Worm (Caenorhabditis elegans) whole organism, mixed stage, embryonic: Measurements from ENCODE around the gene ZK370.6.

Experiments used
- M03D4.4 ChIP-seq: sonication (generic microtip); optimal IDR thresholded peaks from 2 replicates; lab custom pipeline; 2017; ENCODE audit warnings: mild to moderate bottlenecking, missing genetic modification characterization, missing compliant biosample characterization
- bed-3 ChIP-seq: fragments of 200-800 bp; sonication (Bioruptor generic); optimal IDR thresholded peaks from 3 replicates; lab custom pipeline; 2018; ENCODE audit warnings: mild to moderate bottlenecking, missing genetic modification characterization, moderate library complexity, missing compliant biosample characterization
- ceh-39 ChIP-seq: fragments of 150-350 bp; optimal IDR thresholded peaks from 2 replicates; lab custom pipeline; 2014; ENCODE audit warnings: missing biosample characterization, missing genetic modification characterization
- ceh-43 ChIP-seq: fragments of 200-800 bp; sonication (Bioruptor generic); optimal IDR thresholded peaks from 2 replicates; lab custom pipeline; 2018; ENCODE audit warnings: mild to moderate bottlenecking, missing genetic modification characterization, moderate library complexity, missing compliant biosample characterization
- ceh-83 ChIP-seq: fragments of 200-800 bp; sonication (Bioruptor generic); optimal IDR thresholded peaks from 2 replicates; lab custom pipeline; 2018; ENCODE audit warnings: mild to moderate bottlenecking, missing genetic modification characterization, missing compliant biosample characterization
- ces-1 ChIP-seq: fragments of 150-350 bp; optimal IDR thresholded peaks from 2 replicates; lab custom pipeline; 2014; ENCODE audit warnings: missing biosample characterization, missing genetic modification reagents, missing genetic modification characterization
- cnd-1 ChIP-seq: fragments of 200-800 bp; sonication (Bioruptor generic); optimal IDR thresholded peaks from 2 replicates; lab custom pipeline; 2018; ENCODE audit warnings: mild to moderate bottlenecking, missing genetic modification characterization, missing compliant biosample characterization
- drap-1 ChIP-seq: fragments of 200-800 bp; sonication (Bioruptor generic); optimal IDR thresholded peaks from 3 replicates; lab custom pipeline; 2018; ENCODE audit warnings: mild to moderate bottlenecking, missing genetic modification characterization, missing compliant biosample characterization
- elt-1 ChIP-seq: sonication (generic microtip); optimal IDR thresholded peaks from 2 replicates; lab custom pipeline; 2017; ENCODE audit warnings: missing genetic modification characterization, mild to moderate bottlenecking, missing compliant biosample characterization, antibody characterized with exemption, moderate library complexity, borderline replicate concordance; ENCODE audit not compliant: insufficient read depth
- flh-1 ChIP-seq: fragments of 200-800 bp; sonication (Bioruptor generic); optimal IDR thresholded peaks from 2 replicates; lab custom pipeline; 2018; ENCODE audit warnings: mild to moderate bottlenecking, missing genetic modification characterization, moderate library complexity, missing compliant biosample characterization
- hlh-1 ChIP-seq: fragments of 150-350 bp; optimal IDR thresholded peaks from 2 replicates; lab custom pipeline; 2014; ENCODE audit warnings: missing biosample characterization, missing genetic modification reagents, missing genetic modification characterization
- lin-13 ChIP-seq: fragments of 150-350 bp; optimal IDR thresholded peaks from 2 replicates; lab custom pipeline; 2014; ENCODE audit warnings: missing biosample characterization, missing genetic modification characterization
- lsy-2 ChIP-seq: fragments of 150-350 bp; optimal IDR thresholded peaks from 2 replicates; lab custom pipeline; 2014; ENCODE audit warnings: missing biosample characterization, missing genetic modification characterization
- mab-5 ChIP-seq: fragments of 150-350 bp; optimal IDR thresholded peaks from 2 replicates; lab custom pipeline; 2014; ENCODE audit warnings: missing biosample characterization, missing genetic modification characterization
- mep-1 ChIP-seq: fragments of 150-350 bp; optimal IDR thresholded peaks from 2 replicates; lab custom pipeline; 2017; ENCODE audit warnings: missing biosample characterization, missing genetic modification reagents, missing genetic modification characterization, inconsistent platforms
- mls-2 ChIP-seq: sonication (generic microtip); optimal IDR thresholded peaks from 2 replicates; lab custom pipeline; 2016; ENCODE audit warnings: mild to moderate bottlenecking, missing genetic modification characterization, moderate library complexity, missing compliant biosample characterization
- nhr-237 ChIP-seq: fragments of 150-350 bp; optimal IDR thresholded peaks from 2 replicates; lab custom pipeline; 2014; ENCODE audit warnings: missing biosample characterization, missing genetic modification characterization
- nhr-28 ChIP-seq: fragments of 150-350 bp; optimal IDR thresholded peaks from 2 replicates; lab custom pipeline; 2014; ENCODE audit warnings: missing biosample characterization, missing genetic modification characterization
- nhr-76 ChIP-seq: sonication (generic microtip); optimal IDR thresholded peaks from 2 replicates; lab custom pipeline; 2017; ENCODE audit warnings: missing biosample characterization, missing genetic modification characterization
- pha-4 ChIP-seq: fragments of 150-350 bp; optimal IDR thresholded peaks from 2 replicates; lab custom pipeline; 2018; ENCODE audit warnings: missing biosample characterization, missing genetic modification reagents, missing genetic modification characterization
- sem-2 ChIP-seq: fragments of 200-800 bp; sonication (Bioruptor generic); optimal IDR thresholded peaks from 2 replicates; lab custom pipeline; 2018; ENCODE audit warnings: mild to moderate bottlenecking, missing genetic modification characterization, missing compliant biosample characterization
- snpc-4 ChIP-seq: fragments of 150-350 bp; optimal IDR thresholded peaks from 2 replicates; lab custom pipeline; 2014; ENCODE audit warnings: missing biosample characterization, missing genetic modification characterization
- sptf-1 ChIP-seq: sonication (generic microtip); optimal IDR thresholded peaks from 2 replicates; lab custom pipeline; 2017; ENCODE audit warnings: mild to moderate bottlenecking, missing genetic modification characterization, moderate library complexity, missing compliant biosample characterization
- tbx-8 ChIP-seq: fragments of 200-800 bp; sonication (Bioruptor generic); optimal IDR thresholded peaks from 2 replicates; lab custom pipeline; 2018; ENCODE audit warnings: mild to moderate bottlenecking, missing genetic modification characterization, moderate library complexity, missing compliant biosample characterization
- unc-120 ChIP-seq: sonication (generic microtip); optimal IDR thresholded peaks from 2 replicates; lab custom pipeline; 2017; ENCODE audit warnings: missing genetic modification characterization, missing compliant biosample characterization; ENCODE audit not compliant: poor library complexity, severe bottlenecking
- unc-39 ChIP-seq: fragments of 150-350 bp; optimal IDR thresholded peaks from 2 replicates; lab custom pipeline; 2014; ENCODE audit warnings: missing biosample characterization, missing genetic modification characterization
- zip-8 ChIP-seq: fragments of 150-350 bp; optimal IDR thresholded peaks from 2 replicates; lab custom pipeline; 2014; ENCODE audit warnings: missing biosample characterization, missing genetic modification characterization
- ztf-11 ChIP-seq: fragments of 150-350 bp; optimal IDR thresholded peaks from 2 replicates; lab custom pipeline; 2014; ENCODE audit warnings: missing biosample characterization, missing genetic modification characterization

The ZK370.6 gene

ce11 chrIII:8733237-8733636 lies 10.4 kb downstream of the ZK370.6 start:
- TF ChIP-seq pha-4 (tag; lab: Kevin White, UChicago) (peak; percentile 87), drap-1 (GFP tag; lab: Kevin White, UChicago) (no peak)
- TF ChIP-seq, all 35 proteins: peak for 1

ce11 chrIII:8731973-8732372 lies 11.7 kb downstream of the ZK370.6 start:
- TF ChIP-seq mls-2 (tag; lab: Kevin White, UChicago) = no peak

- TF ChIP-seq mls-2 (tag; lab: Kevin White, UChicago) (no peak), ztf-11 (tag; lab: Kevin White, UChicago) (no peak), drap-1 (GFP tag; lab: Kevin White, UChicago) (no peak), ceh-43 (GFP tag; lab: Kevin White, UChicago) (no peak), elt-1 (tag; lab: Kevin White, UChicago) (no peak), M03D4.4 (tag; lab: Kevin White, UChicago) (no peak), zip-8 (tag; lab: Kevin White, UChicago) (no peak), lin-13 (no peak)
Measured at ce11 chrIII:8731310-8731709, 12.3 kb downstream of the ZK370.6 start, which contains the start of gene ZK370.4. ZK370.4 (minus strand) TSS chrIII:8731410.

ce11 chrIII:8726019-8726894 lies 17.4 kb downstream of the ZK370.6 start:
- TF ChIP-seq hlh-1 (no peak), nhr-28 (tag; lab: Kevin White, UChicago) (no peak), ztf-11 (tag; lab: Kevin White, UChicago) (no peak), lin-13 (no peak), cnd-1 (no peak), lsy-2 (tag; lab: Kevin White, UChicago) (no peak), ceh-43 (GFP tag; lab: Kevin White, UChicago) (no peak), unc-39 (tag; lab: Kevin White, UChicago) (no peak), nhr-76 (tag; lab: Kevin White, UChicago) (no peak), mab-5 (no peak), ceh-83 (no peak), M03D4.4 (tag; lab: Kevin White, UChicago) (no peak), mep-1 (tag; lab: Kevin White, UChicago) (no peak), pha-4 (tag; lab: Kevin White, UChicago) (no peak), snpc-4 (tag; lab: Kevin White, UChicago) (no peak), bed-3 (no peak), sem-2 (GFP tag; lab: Kevin White, UChicago) (no peak), ceh-39 (tag; lab: Kevin White, UChicago) (no peak)
- TF ChIP-seq, all 35 proteins: peak for 0

ce11 chrIII:8725224-8725623 lies 18.4 kb downstream of the ZK370.6 start:
- no peak for TF ChIP-seq sem-2 (GFP tag; lab: Kevin White, UChicago)
- no peak for TF ChIP-seq nhr-237 (tag; lab: Kevin White, UChicago)
- no peak for TF ChIP-seq elt-1 (tag; lab: Kevin White, UChicago)
- no peak for TF ChIP-seq flh-1
- TF ChIP-seq unc-120 (tag; lab: Kevin White, UChicago) = no peak
- TF ChIP-seq lsy-2 (tag; lab: Kevin White, UChicago) = no peak
- no peak for TF ChIP-seq bed-3
- TF ChIP-seq unc-39 (tag; lab: Kevin White, UChicago) = no peak
- TF ChIP-seq ces-1 (GFP tag; lab: Kevin White, UChicago) = no peak

ce11 chrIII:8719769-8720252 lies 23.8 kb downstream of the ZK370.6 start, which contains the start of gene hipr-1:
hipr-1 (plus strand) TSS chrIII:8720202.
- peak; percentile 54 for TF ChIP-seq pha-4 (tag; lab: Kevin White, UChicago)
- no peak for TF ChIP-seq sptf-1
- no peak for TF ChIP-seq mls-2 (tag; lab: Kevin White, UChicago)
- no peak for TF ChIP-seq tbx-8
- TF ChIP-seq, all 35 proteins: peak for 1
